Fruit fly (Drosophila melanogaster) whole organism, embryonic: Measurements from ENCODE around the gene CG16959.

Experiments
- B-H2 ChIP-seq: fragments of 200-800 bp; sonication (Bioruptor generic); optimal IDR thresholded peaks from 2 replicates; lab custom pipeline; 2018; ENCODE audit warnings: missing biosample characterization, mild to moderate bottlenecking, missing genetic modification characterization
- CG12391 ChIP-seq: fragments of 200-800 bp; sonication (Bioruptor generic); optimal IDR thresholded peaks from 3 replicates; lab custom pipeline; 2018; ENCODE audit warnings: missing biosample characterization, mild to moderate bottlenecking, missing genetic modification characterization, moderate library complexity
- CG13894 ChIP-seq: fragments of 200-800 bp; sonication (Bioruptor generic); optimal IDR thresholded peaks from 3 replicates; lab custom pipeline; 2018; ENCODE audit warnings: missing biosample characterization, mild to moderate bottlenecking, missing genetic modification characterization, moderate library complexity
- CG15696 ChIP-seq: fragments of 200-800 bp; sonication (Bioruptor generic); optimal IDR thresholded peaks from 2 replicates; lab custom pipeline; 2019; ENCODE audit warnings: missing biosample characterization, mild to moderate bottlenecking, missing genetic modification characterization, moderate library complexity
- CG17328 ChIP-seq: fragments of 200-800 bp; sonication (Bioruptor generic); IDR thresholded peaks from 2 replicates; pipeline ENCODE4 v1.3.6; 2022; ENCODE audit warnings: missing biosample characterization, missing genetic modification characterization
- CG3995 ChIP-seq: fragments of 200-800 bp; sonication (Bioruptor generic); optimal IDR thresholded peaks from 3 replicates; lab custom pipeline; 2016; ENCODE audit warnings: missing biosample characterization, missing genetic modification characterization
- CG4424 ChIP-seq: fragments of 200-800 bp; sonication (Bioruptor generic); optimal IDR thresholded peaks from 3 replicates; lab custom pipeline; 2016; ENCODE audit warnings: missing biosample characterization, missing genetic modification characterization
- CG5180 ChIP-seq: fragments of 200-800 bp; sonication (Bioruptor generic); optimal IDR thresholded peaks from 3 replicates; lab custom pipeline; 2017; ENCODE audit warnings: missing biosample characterization, missing genetic modification characterization, mild to moderate bottlenecking, moderate library complexity, missing genetic modification reagents
- CG6689 ChIP-seq: fragments of 200-800 bp; sonication (Bioruptor generic); IDR thresholded peaks from 2 replicates; pipeline ENCODE4 v1.3.6; 2022; ENCODE audit warnings: missing biosample characterization, missing genetic modification characterization
- CG7839 ChIP-seq: fragments of 200-800 bp; sonication (Bioruptor generic); optimal IDR thresholded peaks from 3 replicates; lab custom pipeline; 2018; ENCODE audit warnings: missing biosample characterization, mild to moderate bottlenecking, missing genetic modification characterization, moderate library complexity
- CG9817 ChIP-seq: fragments of 200-800 bp; sonication (Bioruptor generic); optimal IDR thresholded peaks from 2 replicates; lab custom pipeline; 2018; ENCODE audit warnings: missing biosample characterization, mild to moderate bottlenecking, missing genetic modification characterization, moderate library complexity
- CG9876 ChIP-seq: fragments of 200-800 bp; sonication (Bioruptor generic); optimal IDR thresholded peaks from 2 replicates; lab custom pipeline; 2016; ENCODE audit warnings: missing biosample characterization, missing genetic modification characterization
- Camta ChIP-seq: fragments of 200-800 bp; sonication (Bioruptor generic); optimal IDR thresholded peaks from 2 replicates; lab custom pipeline; 2016; ENCODE audit warnings: missing biosample characterization, missing genetic modification characterization
- D ChIP-seq, 2 experiments: fragments of 200-800 bp in 1 of 2; fragments of >200 bp in 1 of 2; sonication (Bioruptor generic) in 1 of 2; optimal IDR thresholded peaks; 2 replicates in 1 of 2; 3 replicates in 1 of 2; lab custom pipeline; 2017; ENCODE audit warnings: mild to moderate bottlenecking in 1 of 2, missing biosample characterization in 1 of 2, missing genetic modification characterization in 1 of 2, missing genetic modification reagents in 1 of 2
- Doc2 ChIP-seq: fragments of 200-800 bp; sonication (Bioruptor generic); IDR thresholded peaks from 2 replicates; pipeline ENCODE4 v1.3.6; 2022; ENCODE audit warnings: missing biosample characterization, missing genetic modification characterization
- Ets65A ChIP-seq: fragments of 200-800 bp; sonication (Bioruptor generic); peaks from one replicate; lab custom pipeline; 2016; ENCODE audit warnings: missing biosample characterization, missing genetic modification characterization
- Fer3 ChIP-seq: fragments of 200-800 bp; sonication (Bioruptor generic); optimal IDR thresholded peaks from 2 replicates; lab custom pipeline; 2018; ENCODE audit warnings: missing biosample characterization, mild to moderate bottlenecking, missing genetic modification characterization, moderate library complexity
- Gsc ChIP-seq: fragments of 200-800 bp; sonication (Bioruptor generic); IDR thresholded peaks from 2 replicates; pipeline ENCODE4 v1.3.6; 2022; ENCODE audit warnings: missing biosample characterization, missing genetic modification characterization
- Hey ChIP-seq: fragments of 200-800 bp; sonication (Bioruptor generic); optimal IDR thresholded peaks from 3 replicates; lab custom pipeline; 2018; ENCODE audit warnings: missing biosample characterization, mild to moderate bottlenecking, missing genetic modification characterization
- Jarid2 ChIP-seq: fragments of 200-800 bp; sonication (Bioruptor generic); optimal IDR thresholded peaks from 3 replicates; lab custom pipeline; 2017; ENCODE audit warnings: mild to moderate bottlenecking, missing biosample characterization, missing genetic modification reagents, missing genetic modification characterization
- MBD-R2 ChIP-seq: fragments of 200-800 bp; sonication (Bioruptor generic); IDR thresholded peaks from 2 replicates; pipeline ENCODE4 v1.3.6; 2022; ENCODE audit warnings: missing biosample characterization, missing genetic modification characterization
- Mes4 ChIP-seq: fragments of 200-800 bp; sonication (Bioruptor generic); optimal IDR thresholded peaks from 2 replicates; lab custom pipeline; 2016; ENCODE audit warnings: missing biosample characterization, missing genetic modification characterization
- NC2α ChIP-seq: fragments of 200-800 bp; sonication (Bioruptor generic); optimal IDR thresholded peaks from 2 replicates; lab custom pipeline; 2016; ENCODE audit warnings: missing biosample characterization, missing genetic modification characterization
- NK7.1 ChIP-seq: fragments of 200-800 bp; sonication (Bioruptor generic); optimal IDR thresholded peaks from 3 replicates; lab custom pipeline; 2016; ENCODE audit warnings: missing biosample characterization, missing genetic modification characterization
- Nf-YA ChIP-seq: fragments of 200-800 bp; sonication (Bioruptor generic); IDR thresholded peaks from 2 replicates; pipeline ENCODE4 v1.3.6; 2022; ENCODE audit warnings: missing biosample characterization, missing genetic modification characterization
- Nf-YC ChIP-seq: fragments of 200-800 bp; optimal IDR thresholded peaks from 3 replicates; lab custom pipeline; 2019; ENCODE audit warnings: missing biosample characterization, mild to moderate bottlenecking, missing genetic modification characterization, moderate library complexity
- Poxn ChIP-seq: fragments of 200-800 bp; sonication (Bioruptor generic); IDR thresholded peaks from 2 replicates; pipeline ENCODE4 v1.3.6; 2022; ENCODE audit warnings: missing biosample characterization, missing genetic modification characterization
- Ptx1 ChIP-seq: fragments of 200-800 bp; sonication (Bioruptor generic); IDR thresholded peaks from 2 replicates; pipeline ENCODE4 v1.3.6; 2022; ENCODE audit warnings: missing biosample characterization, missing genetic modification characterization
- YL-1 ChIP-seq: fragments of 200-800 bp; sonication (Bioruptor generic); optimal IDR thresholded peaks from 3 replicates; lab custom pipeline; 2017; ENCODE audit warnings: missing biosample characterization, mild to moderate bottlenecking, missing genetic modification characterization
- ash1 ChIP-seq: fragments of 200-800 bp; sonication (Bioruptor generic); optimal IDR thresholded peaks from 2 replicates; lab custom pipeline; 2018; ENCODE audit warnings: missing biosample characterization, mild to moderate bottlenecking, missing genetic modification characterization
- bsh ChIP-seq, 2 experiments: fragments of 200-800 bp; sonication (Bioruptor generic); optimal IDR thresholded peaks; 2 replicates each; lab custom pipeline; 2017 to 2018; ENCODE audit warnings: mild to moderate bottlenecking in 2 of 2, missing biosample characterization in 2 of 2, missing genetic modification characterization in 2 of 2, moderate library complexity in 1 of 2
- cato ChIP-seq: fragments of 200-800 bp; sonication (Bioruptor generic); optimal IDR thresholded peaks from 2 replicates; lab custom pipeline; 2016; ENCODE audit warnings: missing biosample characterization, missing genetic modification characterization, borderline replicate concordance
- dpn ChIP-seq, 2 experiments: fragments of 200-800 bp; sonication (Bioruptor generic); optimal IDR thresholded peaks; 3 replicates each; lab custom pipeline; 2016; ENCODE audit warnings: missing biosample characterization in 2 of 2, missing genetic modification characterization in 2 of 2
- emc ChIP-seq: fragments of 200-800 bp; sonication (Bioruptor generic); optimal IDR thresholded peaks from 2 replicates; lab custom pipeline; 2016; ENCODE audit warnings: missing biosample characterization, missing genetic modification characterization
- fd3F ChIP-seq: fragments of 200-800 bp; sonication (Bioruptor generic); optimal IDR thresholded peaks from 2 replicates; lab custom pipeline; 2018; ENCODE audit warnings: missing biosample characterization, mild to moderate bottlenecking, missing genetic modification characterization, moderate library complexity
- fru ChIP-seq: fragments of >200 bp; optimal IDR thresholded peaks from 2 replicates; lab custom pipeline; 2017
- hth ChIP-seq: fragments of >200 bp; optimal IDR thresholded peaks from 2 replicates; lab custom pipeline; 2017; ENCODE audit warnings: inconsistent platforms
- ind ChIP-seq: fragments of 200-800 bp; sonication (Bioruptor generic); optimal IDR thresholded peaks from 3 replicates; lab custom pipeline; 2016; ENCODE audit warnings: missing biosample characterization, missing genetic modification characterization
- mld ChIP-seq: fragments of 200-800 bp; sonication (Bioruptor generic); IDR thresholded peaks from 3 replicates; pipeline ENCODE4 v1.3.6; 2022; ENCODE audit warnings: missing biosample characterization, missing genetic modification characterization; ENCODE audit not compliant: partially characterized antibody
- nerfin-2 ChIP-seq: fragments of 200-800 bp; sonication (Bioruptor generic); IDR thresholded peaks from 2 replicates; pipeline ENCODE4 v1.3.6; 2022; ENCODE audit warnings: missing biosample characterization, missing genetic modification characterization; ENCODE audit not compliant: partially characterized antibody
- oc ChIP-seq: fragments of 200-800 bp; sonication (Bioruptor generic); optimal IDR thresholded peaks from 2 replicates; lab custom pipeline; 2018; ENCODE audit warnings: missing biosample characterization, mild to moderate bottlenecking, missing genetic modification characterization, moderate library complexity
- pnt ChIP-seq: fragments of 200-800 bp; sonication (Bioruptor generic); optimal IDR thresholded peaks from 3 replicates; lab custom pipeline; 2016; ENCODE audit warnings: missing biosample characterization, missing genetic modification characterization
- sisA ChIP-seq: fragments of 200-800 bp; sonication (Bioruptor generic); IDR thresholded peaks from 2 replicates; pipeline ENCODE4 v1.3.6; 2022; ENCODE audit warnings: missing biosample characterization, missing genetic modification characterization
- ssp ChIP-seq: fragments of 200-800 bp; sonication (Bioruptor generic); IDR thresholded peaks from 2 replicates; pipeline ENCODE4 v1.3.6; 2022; ENCODE audit warnings: missing biosample characterization, missing genetic modification characterization
- tap ChIP-seq: fragments of 200-800 bp; optimal IDR thresholded peaks from 3 replicates; lab custom pipeline; 2019; ENCODE audit warnings: missing biosample characterization, mild to moderate bottlenecking, missing genetic modification characterization, moderate library complexity
- tgo ChIP-seq: fragments of 200-800 bp; sonication (Bioruptor generic); IDR thresholded peaks from 3 replicates; pipeline ENCODE4 v1.3.6; 2022; ENCODE audit warnings: missing biosample characterization, missing genetic modification characterization
- trem ChIP-seq: fragments of 200-800 bp; optimal IDR thresholded peaks from 3 replicates; lab custom pipeline; 2019; ENCODE audit warnings: missing biosample characterization, mild to moderate bottlenecking, missing genetic modification characterization, moderate library complexity
- trh ChIP-seq: fragments of 200-800 bp; sonication (Bioruptor generic); optimal IDR thresholded peaks from 2 replicates; lab custom pipeline; 2016; ENCODE audit warnings: missing biosample characterization, missing genetic modification characterization
- vfl ChIP-seq: fragments of 200-800 bp; sonication (Bioruptor generic); optimal IDR thresholded peaks from 2 replicates; lab custom pipeline; 2016; ENCODE audit warnings: missing biosample characterization, missing genetic modification characterization
- zfh2 ChIP-seq: fragments of 200-800 bp; sonication (Bioruptor generic); optimal IDR thresholded peaks from 2 replicates; lab custom pipeline; 2016; ENCODE audit warnings: missing biosample characterization, missing genetic modification characterization

CG16959 gene

dm6 chr3L:15107776-15108379 is 17.2 kb downstream of the CG16959 start (continued):
- TF ChIP-seq oc (tag; lab: Kevin White, UChicago): no peak
- TF ChIP-seq NK7.1: no peak
- TF ChIP-seq trh: no peak
- no peak for TF ChIP-seq Poxn (GFP tag; lab: Robert Waterston, UW)
- TF ChIP-seq Fer3 (tag; lab: Kevin White, UChicago): no peak
- TF ChIP-seq vfl (GFP tag; lab: Kevin White, UChicago): no peak
- peak; percentile 53 for TF ChIP-seq CG15696 (tag; lab: Kevin White, UChicago)
- TF ChIP-seq CG3995 (GFP tag; lab: Kevin White, UChicago): no peak
- TF ChIP-seq Jarid2 (GFP tag; lab: Kevin White, UChicago): no peak
- peak; percentile 75 for TF ChIP-seq Ets65A (GFP tag; lab: Kevin White, UChicago)
- TF ChIP-seq CG6689 (GFP tag; lab: Robert Waterston, UW): peak; percentile 31; the same call in 1 of the 2 replicates
- TF ChIP-seq dpn (GFP tag; optimal IDR thresholded peaks at IDR 0.05; lab: Kevin White, UChicago): peak in 1 of 2 experiments; percentile 9
- TF ChIP-seq CG12391 (tag; lab: Kevin White, UChicago): peak; percentile 65
- no peak for TF ChIP-seq MBD-R2 (GFP tag; lab: Robert Waterston, UW)
- TF ChIP-seq Camta (GFP tag; lab: Kevin White, UChicago): no peak
- TF ChIP-seq B-H2: no peak
- TF ChIP-seq zfh2: no peak
- TF ChIP-seq Mes4 (GFP tag; lab: Kevin White, UChicago): no peak
- TF ChIP-seq CG17328: 0 out of 2 replicates have a peak, but pooled peaks have one; percentile 44
- TF ChIP-seq CG13894: no peak
- no peak for TF ChIP-seq NC2α
- no peak for TF ChIP-seq hth (lab: Kevin White, UChicago)
- peak; percentile 32 for TF ChIP-seq tap
- TF ChIP-seq trem: peak; percentile 43
- TF ChIP-seq cato (GFP tag; lab: Kevin White, UChicago): no peak
- TF ChIP-seq CG9817 (tag; lab: Kevin White, UChicago): no peak
- TF ChIP-seq CG4424 (GFP tag; lab: Kevin White, UChicago): peak; percentile 62
- no peak for TF ChIP-seq mld
- peak; percentile 68 for TF ChIP-seq CG7839 (tag; lab: Kevin White, UChicago)
- TF ChIP-seq YL-1 (GFP tag; lab: Kevin White, UChicago): no peak
- TF ChIP-seq emc (GFP tag; lab: Kevin White, UChicago): no peak
- no peak for TF ChIP-seq ash1 (GFP tag; lab: Kevin White, UChicago)
- no peak for TF ChIP-seq Nf-YC (tag; lab: Kevin White, UChicago)
- TF ChIP-seq CG5180 (GFP tag; lab: Kevin White, UChicago): no peak
- TF ChIP-seq bsh (GFP tag; optimal IDR thresholded peaks at IDR 0.05; lab: Kevin White, UChicago): peak; percentile 60 to 92
- peak; percentile 45; the same call in 1 of the 2 replicates for TF ChIP-seq Ptx1
- TF ChIP-seq Doc2 (GFP tag; lab: Robert Waterston, UW): no peak
- 0 out of 2 replicates have a peak, but pooled peaks have one; percentile 16 for TF ChIP-seq ssp (GFP tag; lab: Robert Waterston, UW)
- TF ChIP-seq CG9876 (GFP tag; lab: Kevin White, UChicago): no peak
- no peak for TF ChIP-seq D (optimal IDR thresholded peaks at IDR 0.05; lab: Kevin White, UChicago)
- peak; percentile 72 for TF ChIP-seq D (GFP tag; optimal IDR thresholded peaks at IDR 0.05; lab: Kevin White, UChicago)
- no peak for TF ChIP-seq nerfin-2 (GFP tag; lab: Robert Waterston, UW)
- TF ChIP-seq Hey (tag; lab: Kevin White, UChicago): no peak
- no peak for TF ChIP-seq fru (lab: Kevin White, UChicago)
- TF ChIP-seq sisA: peak; percentile 41; the same call in 1 of the 2 replicates
- TF ChIP-seq fd3F (GFP tag; lab: Kevin White, UChicago): no peak
- peak; percentile 8 for TF ChIP-seq pnt (GFP tag; lab: Kevin White, UChicago)
- TF ChIP-seq tgo (GFP tag; lab: Robert Waterston, UW): peak; percentile 33; the same call in 1 of the 3 replicates
- no peak for TF ChIP-seq Nf-YA
- TF ChIP-seq Gsc (GFP tag; lab: Robert Waterston, UW): no peak
- peak; percentile 19 for TF ChIP-seq ind
